Worm (Caenorhabditis elegans) whole organism, early embryonic: ENCODE measurements around the gene C10G8.3.

Experiments
- B0310.2 ChIP-seq: sonication (generic microtip); optimal IDR thresholded peaks from 2 replicates; lab custom pipeline; 2016; ENCODE audit warnings: mild to moderate bottlenecking, missing genetic modification characterization, missing compliant biosample characterization
- F13C5.2 ChIP-seq: sonication (generic microtip); optimal IDR thresholded peaks from 2 replicates; lab custom pipeline; 2017; ENCODE audit warnings: mild to moderate bottlenecking, missing genetic modification characterization, inconsistent platforms, missing compliant biosample characterization
- aly-1 ChIP-seq: sonication (generic microtip); optimal IDR thresholded peaks from 2 replicates; lab custom pipeline; 2016; ENCODE audit warnings: missing genetic modification characterization, missing compliant biosample characterization
- ama-1 ChIP-seq: fragments of 150-350 bp; optimal IDR thresholded peaks from 2 replicates; lab custom pipeline; 2014
- ceh-13 ChIP-seq: fragments of 200-800 bp; sonication (Bioruptor generic); optimal IDR thresholded peaks from 2 replicates; lab custom pipeline; 2018; ENCODE audit warnings: mild to moderate bottlenecking, missing genetic modification characterization, missing compliant biosample characterization
- ceh-36 ChIP-seq: sonication (generic microtip); optimal IDR thresholded peaks from 2 replicates; lab custom pipeline; 2016; ENCODE audit warnings: missing genetic modification characterization, inconsistent platforms, missing compliant biosample characterization
- ets-7 ChIP-seq: sonication (generic microtip); optimal IDR thresholded peaks from 2 replicates; lab custom pipeline; 2016; ENCODE audit warnings: missing genotype, missing genetic modification characterization, missing compliant biosample characterization
- flt-1 ChIP-seq: fragments of 200-800 bp; sonication (Bioruptor generic); IDR thresholded peaks from 2 replicates; pipeline ENCODE4 v1.3.6; 2022; ENCODE audit warnings: missing genetic modification characterization, missing compliant biosample characterization
- hmbx-1 ChIP-seq: sonication (generic microtip); optimal IDR thresholded peaks from 2 replicates; lab custom pipeline; 2016; ENCODE audit warnings: mild to moderate bottlenecking, missing genetic modification characterization, missing compliant biosample characterization
- hmg-4 ChIP-seq: fragments of 200-800 bp; sonication (Bioruptor generic); optimal IDR thresholded peaks from 2 replicates; lab custom pipeline; 2018; ENCODE audit warnings: mild to moderate bottlenecking, missing genetic modification characterization, missing compliant biosample characterization
- hnd-1 ChIP-seq: sonication (generic microtip); optimal IDR thresholded peaks from 2 replicates; lab custom pipeline; 2016; ENCODE audit warnings: missing genetic modification characterization, missing compliant biosample characterization
- pes-1 ChIP-seq: fragments of 200-800 bp; sonication (Bioruptor generic); IDR thresholded peaks from 2 replicates; pipeline ENCODE4 v1.3.6; 2022; ENCODE audit warnings: missing genetic modification reagents, missing genetic modification characterization, missing compliant biosample characterization
- scrt-1 ChIP-seq: fragments of 200-800 bp; sonication (Bioruptor generic); IDR thresholded peaks from 2 replicates; pipeline ENCODE4 v1.3.6; 2022; ENCODE audit warnings: missing genetic modification characterization, missing compliant biosample characterization
- sea-1 ChIP-seq: fragments of 200-800 bp; sonication (Bioruptor generic); conservative IDR thresholded peaks from 2 replicates; pipeline ENCODE4 v1.3.6; 2022; ENCODE audit warnings: missing genetic modification characterization, missing compliant biosample characterization
- tbx-11 ChIP-seq: fragments of 200-800 bp; sonication (Bioruptor generic); IDR thresholded peaks from 2 replicates; pipeline ENCODE4 v1.3.6; 2022; ENCODE audit warnings: missing genetic modification characterization, missing compliant biosample characterization
- tbx-37 ChIP-seq: fragments of 200-800 bp; sonication (Bioruptor generic); conservative IDR thresholded peaks from 2 replicates; pipeline ENCODE4 v1.3.6; 2022; ENCODE audit warnings: missing genetic modification reagents, missing genetic modification characterization, missing compliant biosample characterization
- tra-4 ChIP-seq: sonication (generic microtip); optimal IDR thresholded peaks from 2 replicates; lab custom pipeline; 2017; ENCODE audit warnings: missing genetic modification characterization, missing compliant biosample characterization

Gene C10G8.3

DNA sequence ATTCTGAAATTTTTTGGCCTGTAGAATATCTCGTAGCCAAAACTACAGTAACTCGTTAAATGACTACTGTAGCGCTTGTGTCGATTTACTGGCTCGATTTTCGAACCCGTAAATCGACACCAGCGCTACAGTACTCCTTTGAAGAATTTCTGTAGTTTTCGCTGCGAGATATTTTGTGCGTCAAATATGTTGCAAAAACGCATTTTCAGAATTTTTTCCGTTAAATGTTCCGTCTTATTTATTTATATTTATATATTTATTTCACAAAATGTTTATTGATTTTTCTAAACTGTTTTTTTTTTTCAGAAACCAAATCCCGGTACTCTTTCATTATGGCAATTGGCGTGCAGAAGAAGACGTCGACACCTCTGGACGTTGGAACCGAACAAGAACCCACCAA lies 38.8 kb upstream of the C10G8.3 start, which contains the start of gene natc-2:
natc-2 (plus strand) TSS at position 301 of the 400 bp plus-strand sequence.
- TF ChIP-seq scrt-1 (GFP tag; lab: Robert Waterston, UW) (no peak), hmbx-1 (no peak), B0310.2 (no peak), ets-7 (no peak), pes-1 (GFP tag; lab: Robert Waterston, UW) (no peak), ama-1 (no peak), tbx-37 (no peak), tra-4 (tag; lab: Kevin White, UChicago) (no peak), flt-1 (GFP tag; lab: Robert Waterston, UW) (no peak), hnd-1 (tag; lab: Kevin White, UChicago) (no peak), F13C5.2 (tag; lab: Kevin White, UChicago) (no peak), sea-1 (GFP tag; lab: Robert Waterston, UW) (no peak), ceh-13 (GFP tag; lab: Kevin White, UChicago) (no peak), ceh-36 (tag; lab: Kevin White, UChicago) (no peak), tbx-11 (GFP tag; lab: Robert Waterston, UW) (no peak), hmg-4 (GFP tag; lab: Kevin White, UChicago) (no peak), aly-1 (tag; lab: Kevin White, UChicago) (no peak)

ce11 chrV:5274974-5275373 lies 37.6 kb upstream of the C10G8.3 start:
- TF ChIP-seq pes-1 (GFP tag; lab: Robert Waterston, UW) (peak; percentile 60; the same call in 1 of the 2 replicates), F13C5.2 (tag; lab: Kevin White, UChicago) (peak; percentile 27), ets-7 (no peak), sea-1 (GFP tag; lab: Robert Waterston, UW) (no peak), tbx-11 (GFP tag; lab: Robert Waterston, UW) (0 out of 2 replicates have a peak, but pooled peaks have one; percentile 55)

- TF ChIP-seq tbx-11 (GFP tag; lab: Robert Waterston, UW), result no peak
- no peak for TF ChIP-seq ceh-36 (tag; lab: Kevin White, UChicago)
- no peak for TF ChIP-seq scrt-1 (GFP tag; lab: Robert Waterston, UW)
- 0 out of 2 replicates have a peak, but pooled peaks have one; percentile 14 for TF ChIP-seq pes-1 (GFP tag; lab: Robert Waterston, UW)
- no peak for TF ChIP-seq hmg-4 (GFP tag; lab: Kevin White, UChicago)
- TF ChIP-seq ets-7, result no peak
These were observed 37.0 kb upstream of the C10G8.3 start for ce11 chrV:5275426-5276007.

ce11 chrV:5278001-5278400 lies 34.6 kb upstream of the C10G8.3 start, which contains the start of gene B0238.9:
TSS of gene B0238.9 (minus strand) at chrV:5278101.
- TF ChIP-seq aly-1 (tag; lab: Kevin White, UChicago) (no peak), ceh-36 (tag; lab: Kevin White, UChicago) (no peak), ama-1 (no peak), ceh-13 (GFP tag; lab: Kevin White, UChicago) (no peak), hmg-4 (GFP tag; lab: Kevin White, UChicago) (no peak), F13C5.2 (tag; lab: Kevin White, UChicago) (no peak), flt-1 (GFP tag; lab: Robert Waterston, UW) (no peak), tbx-11 (GFP tag; lab: Robert Waterston, UW) (no peak), ets-7 (no peak), scrt-1 (GFP tag; lab: Robert Waterston, UW) (no peak), pes-1 (GFP tag; lab: Robert Waterston, UW) (no peak), hnd-1 (tag; lab: Kevin White, UChicago) (no peak), tbx-37 (no peak), hmbx-1 (no peak), B0310.2 (no peak)

ce11 chrV:5284270-5284980 lies 28.1 kb upstream of the C10G8.3 start:
- TF ChIP-seq ceh-36 (tag; lab: Kevin White, UChicago) (peak; percentile 12), hmg-4 (GFP tag; lab: Kevin White, UChicago) (peak; percentile 74), ets-7 (peak; percentile 34), tra-4 (tag; lab: Kevin White, UChicago) (peak; percentile 53), ceh-13 (GFP tag; lab: Kevin White, UChicago) (peak; percentile 25)

- TF ChIP-seq ets-7 (no peak), tbx-11 (GFP tag; lab: Robert Waterston, UW) (no peak), aly-1 (tag; lab: Kevin White, UChicago) (no peak), pes-1 (GFP tag; lab: Robert Waterston, UW) (no peak), tra-4 (tag; lab: Kevin White, UChicago) (no peak), B0310.2 (no peak), F13C5.2 (tag; lab: Kevin White, UChicago) (no peak), scrt-1 (GFP tag; lab: Robert Waterston, UW) (no peak), flt-1 (GFP tag; lab: Robert Waterston, UW) (no peak), hmbx-1 (no peak), ama-1 (no peak), ceh-13 (GFP tag; lab: Kevin White, UChicago) (no peak), tbx-37 (no peak), sea-1 (GFP tag; lab: Robert Waterston, UW) (no peak)
These were observed 25.3 kb upstream of the C10G8.3 start, which contains the start of gene Y49G5A.1 for ce11 chrV:5287273-5287672. TSS of gene Y49G5A.1 (minus strand) at chrV:5287373.

- no peak for TF ChIP-seq tra-4 (tag; lab: Kevin White, UChicago)
- no peak for TF ChIP-seq F13C5.2 (tag; lab: Kevin White, UChicago)
These were observed 23.9 kb upstream of the C10G8.3 start for ce11 chrV:5288676-5289075.
